Worm (Caenorhabditis elegans) whole organism, late embryonic: Measurements from ENCODE around the gene C04G6.4.
"Not testable (repeated sequence)": the region's sequence is repeated elsewhere in the genome, so short reads cannot be mapped to it uniquely, and the experiment has no call there.

Source experiments
- ahr-1 ChIP-seq: sonication (generic microtip); optimal IDR thresholded peaks from 2 replicates; lab custom pipeline; 2016; ENCODE audit warnings: missing genetic modification characterization, missing compliant biosample characterization
- ama-1 ChIP-seq: fragments of 150-350 bp; optimal IDR thresholded peaks from 2 replicates; lab custom pipeline; 2014
- dve-1 ChIP-seq: sonication (generic microtip); optimal IDR thresholded peaks from 2 replicates; lab custom pipeline; 2017; ENCODE audit warnings: antibody characterized with exemption, mild to moderate bottlenecking, missing genetic modification characterization, missing compliant biosample characterization
- hlh-13 ChIP-seq: fragments of 200-800 bp; sonication (Bioruptor generic); optimal IDR thresholded peaks from 2 replicates; lab custom pipeline; 2018; ENCODE audit warnings: mild to moderate bottlenecking, missing genetic modification characterization, missing compliant biosample characterization
- hlh-6 ChIP-seq: sonication (generic microtip); optimal IDR thresholded peaks from 2 replicates; lab custom pipeline; 2016; ENCODE audit warnings: missing genotype, missing genetic modification characterization, missing compliant biosample characterization
- lim-6 ChIP-seq: sonication (generic microtip); optimal IDR thresholded peaks from 2 replicates; lab custom pipeline; 2016; ENCODE audit warnings: missing genetic modification characterization, missing compliant biosample characterization
- nfya-1 ChIP-seq: sonication (generic microtip); optimal IDR thresholded peaks from 2 replicates; lab custom pipeline; 2017; ENCODE audit warnings: missing genetic modification characterization, mild to moderate bottlenecking, missing compliant biosample characterization, antibody characterized with exemption, moderate library complexity
- pqm-1 ChIP-seq: sonication (generic microtip); optimal IDR thresholded peaks from 2 replicates; lab custom pipeline; 2016; ENCODE audit warnings: missing genetic modification characterization, missing compliant biosample characterization
- rnt-1 ChIP-seq: sonication (generic microtip); optimal IDR thresholded peaks from 2 replicates; lab custom pipeline; 2016; ENCODE audit warnings: missing genetic modification characterization, missing compliant biosample characterization
- sox-2 ChIP-seq: fragments of 200-800 bp; sonication (Bioruptor generic); IDR thresholded peaks from 2 replicates; pipeline ENCODE4 v1.3.6; 2022; ENCODE audit warnings: missing genetic modification reagents, missing genetic modification characterization, missing compliant biosample characterization
- tbx-2 ChIP-seq: sonication (generic microtip); optimal IDR thresholded peaks from 2 replicates; lab custom pipeline; 2016; ENCODE audit warnings: missing genetic modification characterization, missing compliant biosample characterization
- zip-5 ChIP-seq: sonication (generic microtip); optimal IDR thresholded peaks from 2 replicates; lab custom pipeline; 2016; ENCODE audit warnings: missing genetic modification characterization, missing compliant biosample characterization

DNA sequence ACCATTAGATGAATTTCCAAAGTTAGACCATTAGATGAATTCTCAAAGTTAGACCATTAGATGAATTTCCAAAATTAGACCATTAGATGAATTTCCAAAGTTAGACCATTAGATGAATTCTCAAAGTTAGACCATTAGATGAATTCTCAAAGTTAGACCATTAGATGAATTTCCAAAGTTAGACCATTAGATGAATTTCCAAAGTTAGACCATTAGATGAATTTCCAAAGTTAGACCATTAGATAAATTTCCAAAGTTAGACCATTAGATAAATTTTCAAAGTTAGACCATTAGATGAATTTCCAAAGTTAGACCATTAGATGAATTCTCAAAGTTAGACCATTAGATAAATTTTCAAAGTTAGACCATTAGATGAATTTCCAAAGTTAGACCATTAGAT, 14.2 kb upstream of the C04G6.4 start:
- not testable (repeated sequence) for TF ChIP-seq ama-1 (lab: Kevin White, UChicago); rnt-1 (tag; lab: Kevin White, UChicago); lim-6 (tag; lab: Kevin White, UChicago); pqm-1 (tag; lab: Kevin White, UChicago); hlh-6 (tag; lab: Kevin White, UChicago); zip-5; dve-1 (tag; lab: Kevin White, UChicago); tbx-2; nfya-1; ahr-1 (tag; lab: Kevin White, UChicago)
- TF ChIP-seq sox-2 (GFP tag; lab: Robert Waterston, UW) (peak; percentile 96), hlh-13 (peak; percentile 40)
